Fruit fly (Drosophila melanogaster): ENCODE measurements around the gene CG10650.

The CG10650 gene

DNA sequence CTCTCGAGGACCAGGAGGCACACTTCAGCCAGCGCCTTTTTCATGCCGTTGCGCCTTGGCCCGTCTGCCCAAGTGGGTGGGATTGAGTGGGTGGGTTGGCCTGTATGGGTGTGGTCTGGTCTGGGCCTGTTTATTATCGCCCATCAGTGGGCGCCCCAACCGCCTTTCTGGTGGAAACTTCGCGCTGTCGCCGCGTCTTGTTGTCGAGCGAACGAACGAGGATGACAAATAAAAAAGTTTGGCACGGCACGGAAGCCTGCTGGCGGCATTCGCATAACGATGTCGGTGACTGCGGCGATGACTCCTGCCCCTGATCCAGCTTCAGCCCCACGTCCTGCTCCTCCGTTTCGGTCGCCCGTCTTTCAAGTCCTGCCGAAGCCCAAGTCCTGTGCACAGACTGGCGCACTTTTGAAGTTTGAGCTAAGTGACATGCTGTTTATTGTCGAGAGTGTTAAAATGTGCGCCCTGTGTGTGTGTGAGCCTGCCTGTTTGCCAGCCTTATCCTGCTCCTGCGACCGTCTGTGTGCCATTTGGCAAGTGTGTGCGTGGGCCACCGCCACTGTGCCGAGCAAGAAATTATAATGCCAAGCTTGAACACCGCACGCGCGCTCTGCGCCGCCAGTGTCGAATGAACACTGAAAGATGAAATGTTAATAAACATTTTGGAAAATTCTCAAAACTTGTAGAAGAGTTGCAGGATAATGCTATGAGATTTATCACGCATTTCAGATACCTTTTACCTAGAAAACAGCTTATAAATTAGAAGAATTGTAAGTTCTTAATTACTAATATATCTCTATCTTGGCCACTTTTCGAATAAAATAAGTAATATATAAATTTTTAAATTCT is 18.5 kb upstream of the CG10650 start (continued):
- TF ChIP-seq stc (GFP tag; IDR thresholded peaks at IDR 0.05) (peak; percentile 54), CG2875 (GFP tag; optimal IDR thresholded peaks at IDR 0.05) (peak; percentile 28), CG10274 (GFP tag; optimal IDR thresholded peaks at IDR 0.05) (peak; percentile 15), CG15514 (GFP tag; optimal IDR thresholded peaks at IDR 0.05) (peak; percentile 64), kay (GFP tag; optimal IDR thresholded peaks at IDR 0.05) (peak; percentile 27), CG2889 (GFP tag; IDR thresholded peaks at IDR 0.05) (no peak), CG1233 (GFP tag; optimal IDR thresholded peaks at IDR 0.05) (peak; percentile 74), BtbVII (GFP tag; optimal IDR thresholded peaks at IDR 0.05) (peak; percentile 86), slou (GFP tag; optimal IDR thresholded peaks at IDR 0.05) (peak; percentile 70), CG31441 (GFP tag; IDR thresholded peaks at IDR 0.05) (peak; percentile 84), sna (GFP tag; IDR thresholded peaks at IDR 0.05; ENCODE audit: partially characterized antibody) (no peak), Tbp (GFP tag; optimal IDR thresholded peaks at IDR 0.05) (no peak), CoRest (tag; optimal IDR thresholded peaks at IDR 0.05) (peak; percentile 83), CG7786 (GFP tag; optimal IDR thresholded peaks at IDR 0.05) (no peak), Aef1 (GFP tag; IDR thresholded peaks at IDR 0.05) (peak; percentile 58; the same call in 2 of the 3 replicates), CG32772 (GFP tag; IDR thresholded peaks at IDR 0.05) (0 out of 2 replicates have a peak, but pooled peaks have one; percentile 29), Awh (GFP tag; IDR thresholded peaks at IDR 0.05) (0 out of 2 replicates have a peak, but pooled peaks have one; percentile 10), BEAF-32 (GFP tag; optimal IDR thresholded peaks at IDR 0.05) (no peak), lola (GFP tag; optimal IDR thresholded peaks at IDR 0.05) (peak in 1 of 3 experiments; percentile 46), NFAT (GFP tag; IDR thresholded peaks at IDR 0.05) (0 out of 2 replicates have a peak, but pooled peaks have one; percentile 5), org-1 (GFP tag; optimal IDR thresholded peaks at IDR 0.05) (peak; percentile 78), sqz (GFP tag; optimal IDR thresholded peaks at IDR 0.05) (peak; percentile 58), Usf (GFP tag; optimal IDR thresholded peaks at IDR 0.05) (peak; percentile 21), ab (GFP tag; optimal IDR thresholded peaks at IDR 0.05) (no peak), dm (GFP tag; optimal IDR thresholded peaks at IDR 0.05) (no peak), CG3847 (GFP tag; IDR thresholded peaks at IDR 0.05) (peak; percentile 50; the same call in 1 of the 2 replicates), E2f1 (GFP tag; IDR thresholded peaks at IDR 0.05) (peak; percentile 47), B-H2 (GFP tag; optimal IDR thresholded peaks at IDR 0.05) (peak; percentile 66), CG17186 (GFP tag; optimal IDR thresholded peaks at IDR 0.05) (no peak), E2f2 (GFP tag; IDR thresholded peaks at IDR 0.05) (peak; percentile 52), CG12219 (GFP tag; optimal IDR thresholded peaks at IDR 0.05) (peak; percentile 30), bab2 (GFP tag; optimal IDR thresholded peaks at IDR 0.05) (peak; percentile 49), CG30431 (GFP tag; optimal IDR thresholded peaks at IDR 0.05) (peak; percentile 12), CG11093 (GFP tag; IDR thresholded peaks at IDR 0.05) (0 out of 3 replicates have a peak, but pooled peaks have one; percentile 34), CG5245 (GFP tag; optimal IDR thresholded peaks at IDR 0.05) (peak; percentile 39), ranshi (GFP tag; IDR thresholded peaks at IDR 0.05) (peak; percentile 51; the same call in 1 of the 2 replicates), CG11456 (GFP tag; IDR thresholded peaks at IDR 0.05) (no peak), run (tag; optimal IDR thresholded peaks at IDR 0.05) (peak; percentile 59), zfh2 (GFP tag; optimal IDR thresholded peaks at IDR 0.05) (peak; percentile 10), CG14050 (GFP tag; IDR thresholded peaks at IDR 0.05) (peak; percentile 13; the same call in 1 of the 3 replicates), Hr3 (GFP tag; optimal IDR thresholded peaks at IDR 0.05) (peak; percentile 50), CG11695 (GFP tag; IDR thresholded peaks at IDR 0.05) (peak; percentile 68; the same call in 1 of the 3 replicates), so (GFP tag; IDR thresholded peaks at IDR 0.05) (peak; percentile 68; the same call in 1 of the 3 replicates), CG11247 (GFP tag; IDR thresholded peaks at IDR 0.05) (peak; percentile 26; the same call in 1 of the 2 replicates), CG7556 (GFP tag; optimal IDR thresholded peaks at IDR 0.05) (peak; percentile 94), crc (GFP tag; optimal IDR thresholded peaks at IDR 0.05) (no peak), Dfd (GFP tag; optimal IDR thresholded peaks at IDR 0.05) (no peak), croc (GFP tag; conservative IDR thresholded peaks at IDR 0.05) (peak; percentile 55; the same call in 2 of the 3 replicates), ac (GFP tag; optimal IDR thresholded peaks at IDR 0.05) (no peak)

Data from whole organism, embryonic.